Worm (Caenorhabditis elegans) whole organism, late embryonic: ENCODE results near the gene F54D5.3.

Source experiments
- C38D4.7 ChIP-seq: fragments of 200-800 bp; sonication (Bioruptor generic); optimal IDR thresholded peaks from 2 replicates; lab custom pipeline; 2018; ENCODE audit warnings: mild to moderate bottlenecking, missing genetic modification characterization, moderate library complexity, missing compliant biosample characterization
- Y22D7AL.16 ChIP-seq: sonication (generic microtip); optimal IDR thresholded peaks from 2 replicates; lab custom pipeline; 2016; ENCODE audit warnings: missing genetic modification characterization, missing compliant biosample characterization
- ama-1 ChIP-seq: fragments of 150-350 bp; optimal IDR thresholded peaks from 2 replicates; lab custom pipeline; 2014
- ceh-22 ChIP-seq: sonication (generic microtip); optimal IDR thresholded peaks from 2 replicates; lab custom pipeline; 2017; ENCODE audit warnings: missing biosample characterization, missing genetic modification characterization
- ceh-45 ChIP-seq: fragments of 200-800 bp; sonication (Bioruptor generic); IDR thresholded peaks from 2 replicates; pipeline ENCODE4 v1.3.6; 2022; ENCODE audit warnings: missing genetic modification reagents, missing genetic modification characterization, missing compliant biosample characterization
- fax-1 ChIP-seq: sonication (generic microtip); optimal IDR thresholded peaks from 2 replicates; lab custom pipeline; 2016; ENCODE audit warnings: missing genotype, missing genetic modification characterization, missing compliant biosample characterization
- fkh-6 ChIP-seq: sonication (generic microtip); optimal IDR thresholded peaks from 2 replicates; lab custom pipeline; 2016; ENCODE audit warnings: missing genetic modification characterization, missing compliant biosample characterization
- lin-11 ChIP-seq: fragments of 200-800 bp; sonication (Bioruptor generic); optimal IDR thresholded peaks from 2 replicates; lab custom pipeline; 2018; ENCODE audit warnings: mild to moderate bottlenecking, missing genetic modification characterization, missing compliant biosample characterization
- mec-3 ChIP-seq: sonication (generic microtip); optimal IDR thresholded peaks from 2 replicates; lab custom pipeline; 2016; ENCODE audit warnings: borderline replicate concordance, missing genetic modification characterization, missing compliant biosample characterization
- nfya-1 ChIP-seq: sonication (generic microtip); optimal IDR thresholded peaks from 2 replicates; lab custom pipeline; 2017; ENCODE audit warnings: missing genetic modification characterization, mild to moderate bottlenecking, missing compliant biosample characterization, antibody characterized with exemption, moderate library complexity
- nhr-11 ChIP-seq: fragments of 150-350 bp; optimal IDR thresholded peaks from 2 replicates; lab custom pipeline; 2014; ENCODE audit warnings: missing biosample characterization, missing genetic modification characterization
- nhr-232 ChIP-seq: sonication (generic microtip); optimal IDR thresholded peaks from 2 replicates; lab custom pipeline; 2016; ENCODE audit warnings: missing genetic modification characterization, missing compliant biosample characterization
- pros-1 ChIP-seq: fragments of 150-350 bp; optimal IDR thresholded peaks from 2 replicates; lab custom pipeline; 2014; ENCODE audit warnings: missing biosample characterization, missing genetic modification reagents, missing genetic modification characterization

DNA sequence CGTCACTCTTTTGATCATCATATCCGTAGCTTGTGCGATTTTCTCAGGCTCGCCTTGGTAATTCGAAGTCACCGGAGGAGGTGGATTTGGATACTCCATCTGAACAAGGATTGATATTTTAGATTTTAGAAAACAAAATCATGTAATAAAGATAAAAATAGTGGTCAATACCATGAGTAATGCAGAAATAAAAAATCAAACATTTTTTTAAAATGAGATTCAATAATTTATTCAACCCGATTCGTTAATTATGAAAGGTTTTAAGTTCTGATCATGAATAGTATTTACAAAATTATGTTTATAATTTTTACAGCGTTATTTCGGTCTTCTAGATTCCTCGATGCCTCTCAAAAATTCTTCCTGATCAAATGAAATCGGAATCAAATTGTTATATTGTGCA lies 37.9 kb upstream of the F54D5.3 start, which contains the start of gene mdt-8:
- no peak for TF ChIP-seq nfya-1 (tag; lab: Kevin White, UChicago)
- TF ChIP-seq C38D4.7 (GFP tag; lab: Kevin White, UChicago): no peak
- no peak for TF ChIP-seq mec-3 (tag; lab: Kevin White, UChicago)
- TF ChIP-seq fax-1: no peak
- TF ChIP-seq pros-1: no peak
- TF ChIP-seq Y22D7AL.16 (tag; lab: Kevin White, UChicago): no peak
- TF ChIP-seq ceh-22 (tag; lab: Kevin White, UChicago): no peak
- no peak for TF ChIP-seq nhr-232 (tag; lab: Kevin White, UChicago)
- no peak for TF ChIP-seq fkh-6 (tag; lab: Kevin White, UChicago)
- no peak for TF ChIP-seq nhr-11 (tag; lab: Kevin White, UChicago)
- no peak for TF ChIP-seq ama-1
- TF ChIP-seq lin-11 (tag; lab: Kevin White, UChicago): no peak
- TF ChIP-seq ceh-45: no peak
